Worm (Caenorhabditis elegans) whole organism, late embryonic: ENCODE results near the gene srg-42.

Experiments used
- C38D4.7 ChIP-seq: fragments of 200-800 bp; sonication (Bioruptor generic); optimal IDR thresholded peaks from 2 replicates; lab custom pipeline; 2018; ENCODE audit warnings: mild to moderate bottlenecking, missing genetic modification characterization, moderate library complexity, missing compliant biosample characterization
- F13H6.1 ChIP-seq: sonication (generic microtip); optimal IDR thresholded peaks from 2 replicates; lab custom pipeline; 2016; ENCODE audit warnings: missing genetic modification characterization, missing compliant biosample characterization
- K02D7.2 ChIP-seq: sonication (generic microtip); optimal IDR thresholded peaks from 2 replicates; lab custom pipeline; 2017; ENCODE audit warnings: mild to moderate bottlenecking, missing genetic modification characterization, missing compliant biosample characterization
- K09A11.1 ChIP-seq: sonication (generic microtip); optimal IDR thresholded peaks from 2 replicates; lab custom pipeline; 2017; ENCODE audit warnings: antibody characterized with exemption, mild to moderate bottlenecking, missing genetic modification characterization, missing compliant biosample characterization; ENCODE audit not compliant: insufficient read depth
- ahr-1 ChIP-seq: sonication (generic microtip); optimal IDR thresholded peaks from 2 replicates; lab custom pipeline; 2016; ENCODE audit warnings: missing genetic modification characterization, missing compliant biosample characterization
- ama-1 ChIP-seq: fragments of 150-350 bp; optimal IDR thresholded peaks from 2 replicates; lab custom pipeline; 2014
- ceh-14 ChIP-seq: sonication (generic microtip); optimal IDR thresholded peaks from 2 replicates; lab custom pipeline; 2016; ENCODE audit warnings: missing genotype, missing genetic modification characterization, missing compliant biosample characterization
- ceh-18 ChIP-seq: sonication (generic microtip); optimal IDR thresholded peaks from 2 replicates; lab custom pipeline; 2016; ENCODE audit warnings: missing genetic modification characterization, missing compliant biosample characterization
- ceh-2 ChIP-seq: sonication (generic microtip); optimal IDR thresholded peaks from 2 replicates; lab custom pipeline; 2016; ENCODE audit warnings: missing genotype, missing genetic modification characterization, missing compliant biosample characterization
- ceh-24 ChIP-seq: sonication (generic microtip); optimal IDR thresholded peaks from 2 replicates; lab custom pipeline; 2016; ENCODE audit warnings: mild to moderate bottlenecking, missing genetic modification characterization, missing compliant biosample characterization
- ceh-34 ChIP-seq: sonication (generic microtip); optimal IDR thresholded peaks from 2 replicates; lab custom pipeline; 2016; ENCODE audit warnings: mild to moderate bottlenecking, missing genetic modification characterization, missing compliant biosample characterization
- ceh-45 ChIP-seq: fragments of 200-800 bp; sonication (Bioruptor generic); IDR thresholded peaks from 2 replicates; pipeline ENCODE4 v1.3.6; 2022; ENCODE audit warnings: missing genetic modification reagents, missing genetic modification characterization, missing compliant biosample characterization
- ceh-48 ChIP-seq: sonication (generic microtip); optimal IDR thresholded peaks from 2 replicates; lab custom pipeline; 2016; ENCODE audit warnings: missing genetic modification characterization, inconsistent platforms, missing compliant biosample characterization
- ceh-9 ChIP-seq: sonication (generic microtip); optimal IDR thresholded peaks from 2 replicates; lab custom pipeline; 2016; ENCODE audit warnings: mild to moderate bottlenecking, missing genetic modification characterization, inconsistent platforms, missing compliant biosample characterization
- che-1 ChIP-seq: sonication (generic microtip); optimal IDR thresholded peaks from 2 replicates; lab custom pipeline; 2016; ENCODE audit warnings: mild to moderate bottlenecking, missing genetic modification characterization, missing compliant biosample characterization
- dmd-4 ChIP-seq: sonication (generic microtip); optimal IDR thresholded peaks from 2 replicates; lab custom pipeline; 2016; ENCODE audit warnings: borderline replicate concordance, missing genetic modification characterization, missing compliant biosample characterization
- eyg-1 ChIP-seq: sonication (generic microtip); optimal IDR thresholded peaks from 2 replicates; lab custom pipeline; 2016; ENCODE audit warnings: missing genotype, missing genetic modification characterization, missing compliant biosample characterization
- fkh-10 ChIP-seq: fragments of 150-350 bp; optimal IDR thresholded peaks from 2 replicates; lab custom pipeline; 2014; ENCODE audit warnings: missing biosample characterization, missing genetic modification reagents, missing genetic modification characterization
- fkh-6 ChIP-seq: sonication (generic microtip); optimal IDR thresholded peaks from 2 replicates; lab custom pipeline; 2016; ENCODE audit warnings: missing genetic modification characterization, missing compliant biosample characterization
- hlh-13 ChIP-seq: fragments of 200-800 bp; sonication (Bioruptor generic); optimal IDR thresholded peaks from 2 replicates; lab custom pipeline; 2018; ENCODE audit warnings: mild to moderate bottlenecking, missing genetic modification characterization, missing compliant biosample characterization
- hlh-15 ChIP-seq: sonication (generic microtip); optimal IDR thresholded peaks from 2 replicates; lab custom pipeline; 2016; ENCODE audit warnings: missing genetic modification characterization, missing compliant biosample characterization
- hlh-6 ChIP-seq: sonication (generic microtip); optimal IDR thresholded peaks from 2 replicates; lab custom pipeline; 2016; ENCODE audit warnings: missing genotype, missing genetic modification characterization, missing compliant biosample characterization
- hlh-8 ChIP-seq: sonication (generic microtip); optimal IDR thresholded peaks from 2 replicates; lab custom pipeline; 2016; ENCODE audit warnings: missing genotype, missing genetic modification characterization, missing compliant biosample characterization
- lim-6 ChIP-seq: sonication (generic microtip); optimal IDR thresholded peaks from 2 replicates; lab custom pipeline; 2016; ENCODE audit warnings: missing genetic modification characterization, missing compliant biosample characterization
- madf-2 ChIP-seq: sonication (generic microtip); optimal IDR thresholded peaks from 2 replicates; lab custom pipeline; 2017; ENCODE audit warnings: missing genetic modification characterization, missing compliant biosample characterization
- mec-3 ChIP-seq: sonication (generic microtip); optimal IDR thresholded peaks from 2 replicates; lab custom pipeline; 2016; ENCODE audit warnings: borderline replicate concordance, missing genetic modification characterization, missing compliant biosample characterization
- nhr-11 ChIP-seq: fragments of 150-350 bp; optimal IDR thresholded peaks from 2 replicates; lab custom pipeline; 2014; ENCODE audit warnings: missing biosample characterization, missing genetic modification characterization
- nhr-232 ChIP-seq: sonication (generic microtip); optimal IDR thresholded peaks from 2 replicates; lab custom pipeline; 2016; ENCODE audit warnings: missing genetic modification characterization, missing compliant biosample characterization
- npax-4 ChIP-seq: sonication (generic microtip); optimal IDR thresholded peaks from 2 replicates; lab custom pipeline; 2016; ENCODE audit warnings: missing genetic modification characterization, missing compliant biosample characterization
- pag-3 ChIP-seq: sonication (generic microtip); optimal IDR thresholded peaks from 2 replicates; lab custom pipeline; 2016; ENCODE audit warnings: missing compliant biosample characterization, missing genetic modification characterization, borderline replicate concordance
- pax-1 ChIP-seq: fragments of 150-350 bp; optimal IDR thresholded peaks from 2 replicates; lab custom pipeline; 2014; ENCODE audit warnings: missing biosample characterization, missing genetic modification characterization
- pha-2 ChIP-seq: sonication (generic microtip); optimal IDR thresholded peaks from 2 replicates; lab custom pipeline; 2017; ENCODE audit warnings: mild to moderate bottlenecking, missing genetic modification characterization, missing compliant biosample characterization
- pha-4 ChIP-seq: fragments of 150-350 bp; optimal IDR thresholded peaks from 2 replicates; lab custom pipeline; 2018; ENCODE audit warnings: missing biosample characterization, missing genetic modification reagents, missing genetic modification characterization
- pqm-1 ChIP-seq: sonication (generic microtip); optimal IDR thresholded peaks from 2 replicates; lab custom pipeline; 2016; ENCODE audit warnings: missing genetic modification characterization, missing compliant biosample characterization
- ref-2 ChIP-seq: sonication (generic microtip); optimal IDR thresholded peaks from 2 replicates; lab custom pipeline; 2016; ENCODE audit warnings: missing genetic modification characterization, missing compliant biosample characterization
- sdc-2 ChIP-seq: sonication (generic microtip); optimal IDR thresholded peaks from 2 replicates; lab custom pipeline; 2016; ENCODE audit warnings: missing genotype, missing genetic modification characterization, missing compliant biosample characterization
- sox-2 ChIP-seq: fragments of 200-800 bp; sonication (Bioruptor generic); IDR thresholded peaks from 2 replicates; pipeline ENCODE4 v1.3.6; 2022; ENCODE audit warnings: missing genetic modification reagents, missing genetic modification characterization, missing compliant biosample characterization
- sox-4 ChIP-seq: sonication (generic microtip); optimal IDR thresholded peaks from 2 replicates; lab custom pipeline; 2017; ENCODE audit warnings: mild to moderate bottlenecking, missing genetic modification characterization, inconsistent platforms, missing compliant biosample characterization
- tbx-7 ChIP-seq: sonication (generic microtip); optimal IDR thresholded peaks from 2 replicates; lab custom pipeline; 2016; ENCODE audit warnings: missing genotype, missing genetic modification characterization, missing compliant biosample characterization
- ttx-3 ChIP-seq: sonication (generic microtip); optimal IDR thresholded peaks from 2 replicates; lab custom pipeline; 2016; ENCODE audit warnings: missing genetic modification reagents, missing genetic modification characterization, missing compliant biosample characterization
- unc-3 ChIP-seq, 2 experiments: fragments of 200-800 bp in 1 of 2; sonication (Bioruptor generic) in 1 of 2; sonication (generic microtip) in 1 of 2; conservative IDR thresholded peaks in 1 of 2; optimal IDR thresholded peaks in 1 of 2; 2 replicates each; pipeline versions ENCODE4 v1.3.6 to Lab custom; 2016 to 2022; ENCODE audit warnings: missing compliant biosample characterization in 2 of 2, missing genetic modification characterization in 2 of 2, missing genetic modification reagents in 1 of 2
- unc-55 ChIP-seq: sonication (generic microtip); optimal IDR thresholded peaks from 2 replicates; lab custom pipeline; 2017; ENCODE audit warnings: missing biosample characterization, missing genetic modification reagents, missing genetic modification characterization
- unc-86 ChIP-seq: sonication (generic microtip); optimal IDR thresholded peaks from 2 replicates; lab custom pipeline; 2016; ENCODE audit warnings: missing genetic modification characterization, missing compliant biosample characterization
- zip-5 ChIP-seq: sonication (generic microtip); optimal IDR thresholded peaks from 2 replicates; lab custom pipeline; 2016; ENCODE audit warnings: missing genetic modification characterization, missing compliant biosample characterization

srg-42 gene

ce11 chrV:11156589-11156988 lies 1.3 kb downstream of the srg-42 start:
- TF ChIP-seq unc-55 (GFP tag; lab: Kevin White, UChicago) (no peak), fkh-6 (tag; lab: Kevin White, UChicago) (no peak), eyg-1 (no peak), sox-4 (no peak), zip-5 (tag; lab: Kevin White, UChicago) (no peak), unc-3 (GFP tag; conservative IDR thresholded peaks at IDR 0.05; lab: Robert Waterston, UW) (no peak), unc-3 (tag; optimal IDR thresholded peaks at IDR 0.05; lab: Kevin White, UChicago) (no peak), pax-1 (tag; lab: Kevin White, UChicago) (no peak), F13H6.1 (tag; lab: Kevin White, UChicago) (no peak), ceh-18 (no peak), ttx-3 (tag; lab: Kevin White, UChicago) (no peak), sdc-2 (no peak), ceh-34 (tag; lab: Kevin White, UChicago) (no peak), ceh-14 (tag; lab: Kevin White, UChicago) (no peak), hlh-6 (tag; lab: Kevin White, UChicago) (no peak), ceh-48 (tag; lab: Kevin White, UChicago) (no peak), hlh-13 (GFP tag; lab: Kevin White, UChicago) (no peak), nhr-11 (no peak), K02D7.2 (tag; lab: Kevin White, UChicago) (no peak), pha-2 (no peak), ref-2 (no peak)

ce11 chrV:11155553-11155952 lies 2.3 kb downstream of the srg-42 start, which contains the start of gene srg-38:
TSS of gene srg-38 (minus strand) at chrV:11155653.
- TF ChIP-seq lim-6 (no peak), pag-3 (tag; lab: Kevin White, UChicago) (no peak), tbx-7 (tag; lab: Kevin White, UChicago) (no peak), ceh-14 (tag; lab: Kevin White, UChicago) (no peak), unc-86 (no peak), pha-4 (tag; lab: Kevin White, UChicago) (no peak), npax-4 (tag; lab: Kevin White, UChicago) (no peak), ceh-34 (tag; lab: Kevin White, UChicago) (no peak)

ce11 chrV:11152333-11152732 lies 5.5 kb downstream of the srg-42 start, which contains the start of gene srg-39:
TSS of gene srg-39 (minus strand) at chrV:11152433.
- TF ChIP-seq pha-2 (no peak), sox-4 (no peak), ceh-45 (no peak), ama-1 (lab: Kevin White, UChicago) (no peak), F13H6.1 (tag; lab: Kevin White, UChicago) (no peak), eyg-1 (no peak), hlh-15 (tag; lab: Kevin White, UChicago) (no peak)
- TF ChIP-seq, all 69 proteins: peak for 0

ce11 chrV:11149405-11149804 lies 8.4 kb downstream of the srg-42 start, which contains the start of gene T19C4.1:
TSS of gene T19C4.1 (plus strand) at chrV:11149705.
- TF ChIP-seq fkh-10 (GFP tag; lab: Kevin White, UChicago) (no peak), ceh-2 (tag; lab: Kevin White, UChicago) (no peak), che-1 (tag; lab: Kevin White, UChicago) (no peak), ahr-1 (tag; lab: Kevin White, UChicago) (no peak), sox-2 (GFP tag; lab: Robert Waterston, UW) (no peak), pax-1 (tag; lab: Kevin White, UChicago) (no peak), pqm-1 (no peak)

- no peak for TF ChIP-seq unc-55 (GFP tag; lab: Kevin White, UChicago)
- TF ChIP-seq nhr-232 (tag; lab: Kevin White, UChicago): no peak
- no peak for TF ChIP-seq hlh-13 (GFP tag; lab: Kevin White, UChicago)
- TF ChIP-seq lim-6: no peak
- TF ChIP-seq C38D4.7 (GFP tag; lab: Kevin White, UChicago): no peak
- TF ChIP-seq ceh-24: no peak
- no peak for TF ChIP-seq sox-4
- TF ChIP-seq K09A11.1 (tag; lab: Kevin White, UChicago): no peak
- no peak for TF ChIP-seq pha-2
- TF ChIP-seq nhr-11: no peak
- TF ChIP-seq ceh-9: no peak
- no peak for TF ChIP-seq madf-2 (tag; lab: Kevin White, UChicago)
- no peak for TF ChIP-seq mec-3 (tag; lab: Kevin White, UChicago)
- TF ChIP-seq ceh-34 (tag; lab: Kevin White, UChicago): no peak
- TF ChIP-seq hlh-8 (tag; lab: Kevin White, UChicago): no peak
- TF ChIP-seq pqm-1: no peak
- no peak for TF ChIP-seq dmd-4 (tag; lab: Kevin White, UChicago)
- TF ChIP-seq ref-2: no peak
- no peak for TF ChIP-seq unc-86
Observed at ce11 chrV:11148971-11149370, 8.9 kb downstream of the srg-42 start.
